Worm (Caenorhabditis elegans): ENCODE results near the gene ugt-51.

DNA sequence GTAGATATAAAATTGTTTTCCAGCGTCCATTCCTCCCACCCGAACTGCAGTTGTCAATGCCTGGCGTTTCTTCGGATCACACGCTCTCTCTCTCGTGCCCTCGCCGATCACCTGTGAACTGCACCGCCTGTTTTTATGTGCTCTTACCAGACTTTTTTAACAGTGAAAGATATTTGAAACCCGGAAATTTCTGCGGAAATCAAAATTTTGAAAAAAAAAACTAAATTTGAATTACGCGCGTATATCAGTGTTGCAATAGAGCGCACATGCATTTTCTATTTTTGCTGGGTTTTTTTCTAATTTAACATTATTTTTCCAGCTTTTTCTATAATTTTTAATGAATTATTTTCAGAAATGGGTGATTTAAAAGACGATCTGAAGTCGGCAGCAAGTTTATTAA lies 27.0 kb upstream of the ugt-51 start, which contains the start of gene ttc-37:
- TF ChIP-seq elt-3 (tag; optimal IDR thresholded peaks at IDR 0.05), result no peak
- TF ChIP-seq nhr-25 (tag; optimal IDR thresholded peaks at IDR 0.05), result peak; percentile 36
- TF ChIP-seq unc-39 (tag; optimal IDR thresholded peaks at IDR 0.05), result no peak
- peak; percentile 17 for TF ChIP-seq fos-1 (tag; optimal IDR thresholded peaks at IDR 0.05)
- peak; percentile 6 for TF ChIP-seq lin-13 (GFP tag; optimal IDR thresholded peaks at IDR 0.05)

Data from whole organism, L2 larva.